Worm (Caenorhabditis elegans): ENCODE results near the gene stn-2.

Gene stn-2

DNA sequence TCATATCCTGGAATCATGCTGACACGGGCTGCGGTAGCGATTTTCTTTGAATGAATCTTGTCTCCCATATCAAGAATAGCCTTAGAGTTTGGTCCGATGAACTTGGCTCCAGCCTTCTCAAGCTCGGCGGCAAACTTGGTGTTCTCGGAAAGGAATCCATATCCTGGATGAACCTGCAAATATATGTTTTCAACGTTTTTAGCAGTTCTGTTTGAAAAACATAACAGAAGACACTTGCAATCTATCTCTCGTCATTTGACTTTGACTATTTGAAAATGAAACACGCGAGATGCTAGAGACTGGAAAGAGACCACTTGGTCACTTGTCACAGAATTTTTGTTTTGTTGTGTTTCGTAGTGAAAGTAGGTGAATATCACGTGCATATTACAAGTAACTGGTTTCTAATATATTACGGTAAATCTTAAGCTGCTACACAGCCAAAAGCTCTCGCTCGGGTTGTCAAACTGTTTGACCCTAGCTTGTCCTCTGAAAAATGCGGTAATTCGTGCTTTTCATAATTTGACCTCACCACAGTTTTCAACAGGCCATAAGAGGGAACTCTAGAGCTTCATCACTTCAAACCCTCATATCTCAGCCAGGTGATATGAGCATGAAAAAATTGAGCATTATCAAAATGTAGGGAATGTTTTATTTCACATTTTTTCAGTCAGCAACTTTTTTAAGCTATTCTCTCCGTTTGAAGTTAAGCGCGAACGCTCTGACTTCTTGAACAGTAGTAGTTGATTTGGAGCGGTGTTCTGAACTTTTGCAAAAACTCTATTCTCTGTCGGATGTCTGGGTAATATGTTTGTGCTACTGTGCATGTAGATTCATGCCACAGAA is 20.6 kb downstream of the stn-2 start:
- no peak for TF ChIP-seq klf-2 (GFP tag; conservative IDR thresholded peaks at IDR 0.05)
- TF ChIP-seq flt-1 (GFP tag; IDR thresholded peaks at IDR 0.05) = no peak
- TF ChIP-seq tab-1 (GFP tag; IDR thresholded peaks at IDR 0.05) = no peak
- no peak for TF ChIP-seq med-1 (GFP tag; optimal IDR thresholded peaks at IDR 0.05; ENCODE audit: insufficient read depth)
- no peak for TF ChIP-seq ztf-23 (GFP tag; IDR thresholded peaks at IDR 0.05)
- no peak for TF ChIP-seq ref-1 (GFP tag; conservative IDR thresholded peaks at IDR 0.05)
- TF ChIP-seq ztf-29 (GFP tag; IDR thresholded peaks at IDR 0.05) = no peak
- no peak for TF ChIP-seq cog-1 (tag; optimal IDR thresholded peaks at IDR 0.05)

DNA sequence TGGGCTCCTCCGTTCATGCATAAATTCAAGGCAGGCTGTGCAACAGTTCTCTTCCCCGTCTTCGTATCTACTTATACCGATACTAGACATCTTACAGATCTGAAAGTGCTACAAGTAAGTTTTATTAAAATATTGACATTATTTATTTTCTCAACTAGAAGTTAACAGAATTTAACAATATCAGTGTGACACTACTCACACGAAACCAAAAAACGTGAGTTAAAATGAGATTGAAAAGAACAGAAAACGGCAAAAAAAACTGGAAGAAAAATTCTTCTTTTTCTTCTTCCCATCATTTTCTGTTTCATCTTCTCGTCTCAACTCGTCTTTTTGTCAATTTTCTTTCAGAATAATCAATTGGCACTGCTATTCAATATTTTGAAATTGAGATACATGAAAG is 23.5 kb downstream of the stn-2 start, which contains the start of gene F27D9.12:
TSS of gene F27D9.12 (minus strand) at position 101 of the 400 bp plus-strand sequence.
- TF ChIP-seq flt-1 (GFP tag; IDR thresholded peaks at IDR 0.05) (no peak), T22C8.4 (GFP tag; IDR thresholded peaks at IDR 0.05) (no peak), cog-1 (tag; optimal IDR thresholded peaks at IDR 0.05) (no peak), tab-1 (GFP tag; IDR thresholded peaks at IDR 0.05) (no peak), ref-1 (GFP tag; conservative IDR thresholded peaks at IDR 0.05) (no peak), ztf-23 (GFP tag; IDR thresholded peaks at IDR 0.05) (no peak), ztf-29 (GFP tag; IDR thresholded peaks at IDR 0.05) (no peak), med-1 (GFP tag; optimal IDR thresholded peaks at IDR 0.05; ENCODE audit: insufficient read depth) (no peak), klf-2 (GFP tag; conservative IDR thresholded peaks at IDR 0.05) (no peak)

DNA sequence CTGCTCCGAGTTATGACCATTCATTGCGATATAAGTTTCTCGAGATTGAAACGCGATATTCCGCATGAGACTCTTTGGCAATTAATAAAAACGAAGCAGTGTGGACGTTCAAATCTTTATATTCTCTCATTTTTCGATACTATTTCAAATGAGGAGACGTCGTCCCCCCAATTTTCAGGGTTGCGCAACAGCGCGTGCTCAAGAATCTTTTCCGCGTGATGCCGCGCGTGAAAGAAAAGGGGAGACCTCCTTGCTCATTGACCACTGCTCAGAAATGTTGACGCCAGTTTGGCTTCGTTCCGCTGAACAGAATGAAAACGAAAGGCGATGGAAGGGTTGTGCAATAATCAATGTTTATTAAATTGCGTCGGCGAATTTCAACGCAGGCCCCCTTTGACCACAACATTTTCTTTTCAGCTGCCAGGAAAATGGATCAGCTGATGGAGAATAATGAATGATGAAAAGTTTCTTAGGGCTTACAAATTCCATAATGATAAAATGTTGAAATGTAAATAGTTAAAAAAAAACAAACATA is 24.9 kb downstream of the stn-2 start:
- no peak for TF ChIP-seq ztf-29 (GFP tag; IDR thresholded peaks at IDR 0.05)
- TF ChIP-seq tab-1 (GFP tag; IDR thresholded peaks at IDR 0.05) = no peak
- no peak for TF ChIP-seq cog-1 (tag; optimal IDR thresholded peaks at IDR 0.05)
- no peak for TF ChIP-seq ref-1 (GFP tag; conservative IDR thresholded peaks at IDR 0.05)
- TF ChIP-seq klf-2 (GFP tag; conservative IDR thresholded peaks at IDR 0.05) = no peak
- no peak for TF ChIP-seq flt-1 (GFP tag; IDR thresholded peaks at IDR 0.05)
- TF ChIP-seq T22C8.4 (GFP tag; IDR thresholded peaks at IDR 0.05) = no peak

DNA sequence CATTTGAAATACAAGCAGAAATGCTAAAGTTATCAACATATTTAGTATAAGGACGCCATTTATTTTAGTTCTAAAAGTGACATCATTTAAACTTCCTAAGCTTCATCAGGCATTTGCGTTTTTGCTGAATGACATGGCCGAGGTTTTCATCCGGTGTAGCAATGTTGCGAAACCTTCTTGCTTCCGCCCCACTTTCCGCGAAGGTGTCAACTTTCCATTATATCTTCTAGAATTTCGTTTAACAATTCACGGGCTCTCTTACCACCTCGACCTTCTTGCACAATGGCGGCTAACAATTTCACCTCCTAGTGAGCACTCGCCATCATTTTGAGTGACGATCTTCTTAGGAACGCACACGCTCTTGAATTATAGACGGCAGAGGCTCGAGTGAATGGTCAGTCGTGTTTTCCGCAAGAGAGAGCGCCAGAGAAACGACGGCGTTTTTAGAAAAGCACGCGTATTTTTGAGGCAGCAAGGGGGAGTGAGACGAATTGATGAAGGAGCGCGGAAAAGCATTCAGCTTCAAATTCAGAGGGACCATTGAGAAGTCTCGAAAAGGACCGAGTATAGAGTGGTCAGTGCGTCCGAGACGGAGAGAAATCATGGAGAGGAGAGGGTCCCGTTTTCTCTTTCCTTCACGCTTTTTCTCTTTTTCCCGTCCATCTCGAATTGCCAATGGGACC is 26.6 kb downstream of the stn-2 start:
- TF ChIP-seq flt-1 (GFP tag; IDR thresholded peaks at IDR 0.05) = no peak
- TF ChIP-seq T22C8.4 (GFP tag; IDR thresholded peaks at IDR 0.05) = no peak
- no peak for TF ChIP-seq klf-2 (GFP tag; conservative IDR thresholded peaks at IDR 0.05)
- TF ChIP-seq ztf-23 (GFP tag; IDR thresholded peaks at IDR 0.05) = no peak
- no peak for TF ChIP-seq med-1 (GFP tag; optimal IDR thresholded peaks at IDR 0.05; ENCODE audit: insufficient read depth)
- no peak for TF ChIP-seq ztf-29 (GFP tag; IDR thresholded peaks at IDR 0.05)
- no peak for TF ChIP-seq tab-1 (GFP tag; IDR thresholded peaks at IDR 0.05)
- no peak for TF ChIP-seq ref-1 (GFP tag; conservative IDR thresholded peaks at IDR 0.05)
- TF ChIP-seq cog-1 (tag; optimal IDR thresholded peaks at IDR 0.05) = no peak

DNA sequence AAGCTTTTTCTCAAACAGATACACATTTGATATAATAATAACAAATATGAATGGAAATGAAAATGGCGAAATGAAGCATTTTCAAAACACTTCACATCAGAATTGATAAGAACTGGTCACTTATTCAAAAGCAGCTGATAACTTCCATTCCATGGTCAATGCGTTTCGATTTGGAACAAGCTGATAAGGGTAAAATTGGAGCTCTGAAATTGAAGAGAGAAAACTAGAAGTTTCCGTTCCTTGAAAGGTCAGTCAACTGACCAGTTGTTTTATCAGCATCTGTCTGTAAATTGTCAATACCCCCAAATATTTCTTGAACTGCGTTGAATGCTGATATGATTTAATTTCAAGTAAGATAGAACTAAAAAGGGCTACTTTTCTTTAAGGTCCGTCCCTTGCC is 28.1 kb downstream of the stn-2 start:
- no peak for TF ChIP-seq ztf-29 (GFP tag; IDR thresholded peaks at IDR 0.05)
- TF ChIP-seq ztf-23 (GFP tag; IDR thresholded peaks at IDR 0.05) = no peak
- no peak for TF ChIP-seq T22C8.4 (GFP tag; IDR thresholded peaks at IDR 0.05)
- TF ChIP-seq med-1 (GFP tag; optimal IDR thresholded peaks at IDR 0.05; ENCODE audit: insufficient read depth) = no peak
- no peak for TF ChIP-seq tab-1 (GFP tag; IDR thresholded peaks at IDR 0.05)
- no peak for TF ChIP-seq cog-1 (tag; optimal IDR thresholded peaks at IDR 0.05)
- no peak for TF ChIP-seq klf-2 (GFP tag; conservative IDR thresholded peaks at IDR 0.05)
- TF ChIP-seq flt-1 (GFP tag; IDR thresholded peaks at IDR 0.05) = no peak
- no peak for TF ChIP-seq ref-1 (GFP tag; conservative IDR thresholded peaks at IDR 0.05)

DNA sequence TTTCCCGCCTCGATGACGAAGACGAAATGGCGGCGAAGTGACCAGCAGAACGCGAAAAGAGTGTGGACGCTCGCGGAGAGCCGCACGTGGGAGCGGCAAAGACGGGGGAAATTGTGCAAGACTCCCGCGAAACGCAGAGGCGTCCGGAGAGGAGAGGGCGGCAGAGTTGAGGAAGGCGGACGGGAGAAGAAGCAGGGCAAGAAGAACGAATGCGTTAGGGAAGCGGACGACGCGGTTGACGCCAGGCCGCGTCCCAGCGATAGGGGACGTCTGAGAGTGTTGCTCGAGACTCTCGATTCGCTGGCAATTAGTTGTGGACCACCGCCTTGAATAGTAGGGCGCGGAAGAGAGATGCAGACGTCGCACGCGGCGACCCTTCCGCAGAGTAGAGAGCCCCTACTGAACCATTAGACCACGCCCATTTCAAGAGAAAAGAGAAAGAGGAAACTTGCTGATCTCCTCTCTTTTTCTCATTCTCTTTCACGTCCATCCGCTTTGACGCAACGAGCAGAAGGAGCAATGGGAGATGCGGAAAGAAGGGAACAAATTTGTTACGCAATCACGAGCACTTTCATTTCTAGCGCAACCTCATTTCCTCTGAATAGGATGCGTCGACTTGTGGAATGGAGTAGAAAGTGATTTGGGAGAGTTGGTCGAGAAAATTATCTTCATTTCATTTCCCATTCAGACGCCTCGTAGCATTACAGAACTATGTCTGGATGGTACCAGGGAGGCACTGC is 29.0 kb downstream of the stn-2 start:
- TF ChIP-seq med-1 (GFP tag; optimal IDR thresholded peaks at IDR 0.05; ENCODE audit: insufficient read depth) (no peak), cog-1 (tag; optimal IDR thresholded peaks at IDR 0.05) (peak; percentile 9), tab-1 (GFP tag; IDR thresholded peaks at IDR 0.05) (0 out of 2 replicates have a peak, but pooled peaks have one; percentile 31)

DNA sequence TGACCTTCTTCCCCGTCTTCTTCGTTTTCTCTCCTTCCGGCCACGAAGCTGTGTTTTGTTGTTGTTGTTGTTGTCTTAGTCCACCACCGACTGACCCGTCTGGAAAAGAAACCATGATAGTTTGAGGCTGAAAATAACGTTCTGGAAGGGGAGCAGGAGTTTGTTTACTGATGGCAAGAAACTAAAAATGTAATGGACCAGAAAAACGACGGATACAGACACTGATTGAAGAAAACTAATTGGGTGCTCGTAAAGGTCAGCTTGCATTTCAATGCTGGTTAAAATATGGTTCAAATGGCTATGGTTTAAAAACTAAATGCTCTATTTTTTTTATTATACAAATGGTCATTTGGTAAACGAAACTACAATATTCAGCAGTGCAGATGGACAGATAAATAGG is 35.1 kb downstream of the stn-2 start, which contains the start of gene F26A10.2:
TSS of gene F26A10.2 (minus strand) at position 101 of the 400 bp plus-strand sequence.
- TF ChIP-seq tab-1 (GFP tag; IDR thresholded peaks at IDR 0.05) (no peak), T22C8.4 (GFP tag; IDR thresholded peaks at IDR 0.05) (no peak), flt-1 (GFP tag; IDR thresholded peaks at IDR 0.05) (no peak), ztf-23 (GFP tag; IDR thresholded peaks at IDR 0.05) (no peak), klf-2 (GFP tag; conservative IDR thresholded peaks at IDR 0.05) (no peak), ztf-29 (GFP tag; IDR thresholded peaks at IDR 0.05) (no peak), med-1 (GFP tag; optimal IDR thresholded peaks at IDR 0.05; ENCODE audit: insufficient read depth) (no peak), ref-1 (GFP tag; conservative IDR thresholded peaks at IDR 0.05) (no peak), cog-1 (tag; optimal IDR thresholded peaks at IDR 0.05) (no peak)

DNA sequence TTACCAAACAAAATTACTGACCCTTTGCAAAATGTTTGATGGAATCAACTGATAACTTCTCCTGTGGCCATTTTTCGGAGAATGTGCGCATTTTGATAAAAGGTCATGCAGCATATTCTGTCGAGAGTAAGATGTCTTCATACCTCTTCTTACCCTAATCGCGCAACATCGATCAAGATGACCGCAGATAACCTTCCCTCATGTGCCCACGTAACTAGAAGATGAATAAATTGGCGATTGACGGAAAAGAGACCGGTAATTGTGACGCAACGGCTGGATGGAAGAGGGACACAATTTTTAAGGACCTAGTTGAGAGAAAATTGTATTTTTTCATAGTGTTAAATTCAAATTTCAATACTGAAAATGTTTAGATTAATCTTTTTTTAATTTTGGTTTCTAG is 39.6 kb downstream of the stn-2 start:
- no peak for TF ChIP-seq ztf-23 (GFP tag; IDR thresholded peaks at IDR 0.05)
- TF ChIP-seq tab-1 (GFP tag; IDR thresholded peaks at IDR 0.05) = no peak
- no peak for TF ChIP-seq klf-2 (GFP tag; conservative IDR thresholded peaks at IDR 0.05)
- no peak for TF ChIP-seq T22C8.4 (GFP tag; IDR thresholded peaks at IDR 0.05)
- TF ChIP-seq flt-1 (GFP tag; IDR thresholded peaks at IDR 0.05) = no peak
- no peak for TF ChIP-seq med-1 (GFP tag; optimal IDR thresholded peaks at IDR 0.05; ENCODE audit: insufficient read depth)
- no peak for TF ChIP-seq ztf-29 (GFP tag; IDR thresholded peaks at IDR 0.05)
- no peak for TF ChIP-seq ref-1 (GFP tag; conservative IDR thresholded peaks at IDR 0.05)
- TF ChIP-seq cog-1 (tag; optimal IDR thresholded peaks at IDR 0.05) = no peak

All from whole organism, midembryonic.